Worm (Caenorhabditis elegans) whole organism, young adult: ENCODE data around the gene F20D6.8.
A peak's percentile ranks its signal among the peaks of the same experiment; 100 is the strongest.

Experiments used
- C06A6.2 ChIP-seq: fragments of 200-800 bp; sonication (Bioruptor generic); conservative IDR thresholded peaks from 2 replicates; pipeline ENCODE4 v1.3.6; 2022; ENCODE audit warnings: missing genetic modification characterization, missing compliant biosample characterization
- D2030.7 ChIP-seq: fragments of 200-800 bp; sonication (Bioruptor generic); IDR thresholded peaks from 2 replicates; pipeline ENCODE4 v1.3.6; 2022; ENCODE audit warnings: missing genetic modification reagents, missing genetic modification characterization, missing compliant biosample characterization
- F23B12.7 ChIP-seq: sonication (generic microtip); optimal IDR thresholded peaks from 2 replicates; lab custom pipeline; 2017; ENCODE audit warnings: missing genetic modification characterization, mild to moderate bottlenecking, missing compliant biosample characterization, antibody characterized with exemption, moderate library complexity; ENCODE audit not compliant: insufficient read depth
- F33H1.4 ChIP-seq: fragments of 200-800 bp; sonication (Bioruptor generic); IDR thresholded peaks from 2 replicates; pipeline ENCODE4 v1.3.6; 2022; ENCODE audit warnings: missing genetic modification reagents, missing genetic modification characterization, missing compliant biosample characterization
- F49E8.2 ChIP-seq: sonication (generic microtip); optimal IDR thresholded peaks from 3 replicates; lab custom pipeline; 2017; ENCODE audit warnings: missing genetic modification characterization, mild to moderate bottlenecking, missing compliant biosample characterization, antibody characterized with exemption, moderate library complexity; ENCODE audit not compliant: insufficient read depth
- F57C9.4 ChIP-seq: sonication (generic microtip); optimal IDR thresholded peaks from 2 replicates; lab custom pipeline; 2017; ENCODE audit warnings: mild to moderate bottlenecking, missing genetic modification characterization, missing compliant biosample characterization
- Y56A3A.18 ChIP-seq: fragments of 200-800 bp; sonication (Bioruptor generic); IDR thresholded peaks from 2 replicates; pipeline ENCODE4 v1.3.6; 2022; ENCODE audit warnings: missing genetic modification reagents, missing genetic modification characterization, missing compliant biosample characterization
- Y67H2A.10 ChIP-seq: fragments of 200-800 bp; sonication (Bioruptor generic); conservative IDR thresholded peaks from 2 replicates; pipeline ENCODE4 v1.3.6; 2022; ENCODE audit warnings: missing genetic modification reagents, missing genetic modification characterization, missing compliant biosample characterization
- attf-3 ChIP-seq: fragments of 200-800 bp; sonication (Bioruptor generic); conservative IDR thresholded peaks from 2 replicates; pipeline ENCODE4 v1.3.6; 2022; ENCODE audit warnings: missing genetic modification reagents, missing genetic modification characterization, missing compliant biosample characterization
- attf-5 ChIP-seq: fragments of 200-800 bp; sonication (Bioruptor generic); optimal IDR thresholded peaks from 2 replicates; lab custom pipeline; 2018; ENCODE audit warnings: mild to moderate bottlenecking, missing genetic modification characterization, missing compliant biosample characterization
- cebp-1 ChIP-seq, 2 experiments: fragments of 200-800 bp in 1 of 2; sonication (Bioruptor generic) in 1 of 2; sonication (generic microtip) in 1 of 2; IDR thresholded peaks in 1 of 2; optimal IDR thresholded peaks in 1 of 2; 2 replicates each; pipeline versions ENCODE4 v1.3.6 to Lab custom; 2017 to 2022; ENCODE audit warnings: missing compliant biosample characterization in 2 of 2, missing genetic modification characterization in 2 of 2, mild to moderate bottlenecking in 1 of 2, missing genetic modification reagents in 1 of 2, moderate library complexity in 1 of 2
- ceh-100 ChIP-seq: fragments of 200-800 bp; sonication (Bioruptor generic); IDR thresholded peaks from 2 replicates; pipeline ENCODE4 v1.3.6; 2022; ENCODE audit warnings: missing genetic modification reagents, missing genetic modification characterization, missing compliant biosample characterization
- ceh-79 ChIP-seq: sonication (generic microtip); optimal IDR thresholded peaks from 2 replicates; lab custom pipeline; 2017; ENCODE audit warnings: mild to moderate bottlenecking, missing genetic modification characterization, missing compliant biosample characterization
- chd-7 ChIP-seq: sonication (generic microtip); optimal IDR thresholded peaks from 2 replicates; lab custom pipeline; 2016; ENCODE audit warnings: mild to moderate bottlenecking, missing genetic modification characterization, moderate library complexity, missing compliant biosample characterization
- die-1 ChIP-seq: sonication (generic microtip); optimal IDR thresholded peaks from 2 replicates; lab custom pipeline; 2016; ENCODE audit warnings: missing genotype, mild to moderate bottlenecking, missing genetic modification characterization, missing compliant biosample characterization
- egl-18 ChIP-seq: fragments of 200-800 bp; sonication (Bioruptor generic); IDR thresholded peaks from 2 replicates; pipeline ENCODE4 v1.3.6; 2022; ENCODE audit warnings: missing genetic modification reagents, missing genetic modification characterization, missing compliant biosample characterization
- ekl-4 ChIP-seq: fragments of 200-800 bp; sonication (Bioruptor generic); IDR thresholded peaks from 2 replicates; pipeline ENCODE4 v1.3.6; 2022; ENCODE audit warnings: missing genetic modification reagents, missing genetic modification characterization, missing compliant biosample characterization
- hmg-1.2 ChIP-seq: fragments of 200-800 bp; sonication (Bioruptor generic); IDR thresholded peaks from 2 replicates; pipeline ENCODE4 v1.3.6; 2022; ENCODE audit warnings: missing genetic modification reagents, missing genetic modification characterization, missing compliant biosample characterization
- hmg-20 ChIP-seq: fragments of 200-800 bp; sonication (Bioruptor generic); IDR thresholded peaks from 2 replicates; pipeline ENCODE4 v1.3.6; 2022; ENCODE audit warnings: missing genetic modification reagents, missing genetic modification characterization, missing compliant biosample characterization
- hsf-1 ChIP-seq: fragments of 200-800 bp; sonication (Bioruptor generic); IDR thresholded peaks from 2 replicates; pipeline ENCODE4 v1.3.6; 2022; ENCODE audit warnings: missing genetic modification reagents, missing genetic modification characterization, missing compliant biosample characterization
- lin-26 ChIP-seq: fragments of 200-800 bp; sonication (Bioruptor generic); IDR thresholded peaks from 2 replicates; pipeline ENCODE4 v1.3.6; 2022; ENCODE audit warnings: missing genetic modification reagents, missing genetic modification characterization, missing compliant biosample characterization
- lir-1 ChIP-seq: fragments of 200-800 bp; sonication (Bioruptor generic); conservative IDR thresholded peaks from 2 replicates; pipeline ENCODE4 v1.3.6; 2022; ENCODE audit warnings: missing genetic modification reagents, missing genetic modification characterization, missing compliant biosample characterization
- lsy-27 ChIP-seq: sonication (generic microtip); optimal IDR thresholded peaks from 2 replicates; lab custom pipeline; 2017; ENCODE audit warnings: missing genetic modification characterization, mild to moderate bottlenecking, missing compliant biosample characterization, antibody characterized with exemption, missing genotype, borderline replicate concordance; ENCODE audit not compliant: insufficient read depth
- madf-6 ChIP-seq: fragments of 200-800 bp; sonication (Bioruptor generic); IDR thresholded peaks from 2 replicates; pipeline ENCODE4 v1.3.6; 2022; ENCODE audit warnings: missing genetic modification reagents, missing genetic modification characterization, missing compliant biosample characterization
- mcd-1 ChIP-seq: fragments of 200-800 bp; sonication (Bioruptor generic); IDR thresholded peaks from 2 replicates; pipeline ENCODE4 v1.3.6; 2022; ENCODE audit warnings: missing genetic modification reagents, missing genetic modification characterization, missing compliant biosample characterization
- nfyb-1 ChIP-seq: fragments of 200-800 bp; sonication (Bioruptor generic); IDR thresholded peaks from 2 replicates; pipeline ENCODE4 v1.3.6; 2022; ENCODE audit warnings: missing genetic modification reagents, missing genetic modification characterization, missing compliant biosample characterization
- nhr-120 ChIP-seq: fragments of 200-800 bp; sonication (Bioruptor generic); IDR thresholded peaks from 2 replicates; pipeline ENCODE4 v1.3.6; 2022; ENCODE audit warnings: missing genetic modification characterization, missing compliant biosample characterization
- nhr-80 ChIP-seq: sonication (generic microtip); optimal IDR thresholded peaks from 2 replicates; lab custom pipeline; 2016; ENCODE audit warnings: missing genetic modification characterization, missing compliant biosample characterization
- nhr-90 ChIP-seq: sonication (generic microtip); optimal IDR thresholded peaks from 2 replicates; lab custom pipeline; 2016; ENCODE audit warnings: missing genotype, mild to moderate bottlenecking, missing genetic modification characterization, missing compliant biosample characterization
- pha-4 ChIP-seq: fragments of 150-350 bp; sonication (generic microtip); optimal IDR thresholded peaks from 2 replicates; lab custom pipeline; 2014; ENCODE audit warnings: missing biosample characterization, missing genetic modification reagents, missing genetic modification characterization
- rcor-1 ChIP-seq: fragments of 200-800 bp; sonication (Bioruptor generic); IDR thresholded peaks from 2 replicates; pipeline ENCODE4 v1.3.6; 2022; ENCODE audit warnings: missing genetic modification reagents, missing genetic modification characterization, missing compliant biosample characterization
- rec-8 ChIP-seq, 2 experiments: sonication (generic microtip); optimal IDR thresholded peaks; 2 replicates each; lab custom pipeline; 2016; ENCODE audit warnings: mild to moderate bottlenecking in 2 of 2, missing genetic modification characterization in 2 of 2, missing genetic modification reagents in 2 of 2, missing genotype in 2 of 2, missing biosample characterization in 1 of 2, missing compliant biosample characterization in 1 of 2, moderate library complexity in 1 of 2
- rpc-1 ChIP-seq, 2 experiments: fragments of 150-350 bp in 1 of 2; sonication (generic microtip) in 1 of 2; optimal IDR thresholded peaks; 2 replicates each; lab custom pipeline; 2014 to 2018; ENCODE audit warnings: missing biosample characterization in 1 of 2, missing genetic modification characterization in 1 of 2, missing genetic modification reagents in 1 of 2, missing genotype in 1 of 2
- snpc-1.1 ChIP-seq: sonication (generic microtip); optimal IDR thresholded peaks from 2 replicates; lab custom pipeline; 2017; ENCODE audit warnings: missing genetic modification characterization, mild to moderate bottlenecking, missing compliant biosample characterization, antibody characterized with exemption, moderate library complexity, missing genotype, missing genetic modification reagents; ENCODE audit not compliant: insufficient read depth
- snpc-1.3 ChIP-seq: sonication (generic microtip); optimal IDR thresholded peaks from 2 replicates; lab custom pipeline; 2017; ENCODE audit warnings: missing genetic modification characterization, mild to moderate bottlenecking, missing compliant biosample characterization, antibody characterized with exemption, moderate library complexity, missing genotype, missing genetic modification reagents; ENCODE audit not compliant: insufficient read depth
- tlf-1 ChIP-seq: fragments of 200-800 bp; sonication (Bioruptor generic); optimal IDR thresholded peaks from 2 replicates; lab custom pipeline; 2018; ENCODE audit warnings: mild to moderate bottlenecking, missing genetic modification characterization, missing compliant biosample characterization
- zfh-2 ChIP-seq: fragments of 200-800 bp; sonication (Bioruptor generic); conservative IDR thresholded peaks from 2 replicates; pipeline ENCODE4 v1.3.6; 2022; ENCODE audit warnings: missing genetic modification reagents, missing genetic modification characterization, missing compliant biosample characterization
- ztf-22 ChIP-seq: fragments of 200-800 bp; sonication (Bioruptor generic); optimal IDR thresholded peaks from 2 replicates; lab custom pipeline; 2018; ENCODE audit warnings: mild to moderate bottlenecking, missing genetic modification characterization, moderate library complexity, missing compliant biosample characterization
- ztf-25 ChIP-seq: fragments of 200-800 bp; sonication (Bioruptor generic); IDR thresholded peaks from 2 replicates; pipeline ENCODE4 v1.3.6; 2022; ENCODE audit warnings: missing genetic modification reagents, missing genetic modification characterization, missing compliant biosample characterization
- ztf-26 ChIP-seq: sonication (generic microtip); optimal IDR thresholded peaks from 2 replicates; lab custom pipeline; 2017; ENCODE audit warnings: missing genetic modification characterization, missing compliant biosample characterization
- ztf-6 ChIP-seq: fragments of 200-800 bp; sonication (Bioruptor generic); IDR thresholded peaks from 2 replicates; pipeline ENCODE4 v1.3.6; 2022; ENCODE audit warnings: missing genetic modification reagents, missing genetic modification characterization, missing compliant biosample characterization

F20D6.8 gene

ce11 chrV:8183384-8183783 lies 15.3 kb upstream of the F20D6.8 start, which contains the start of gene srp-8:
TSS of gene srp-8 (plus strand) at chrV:8183684.
- TF ChIP-seq cebp-1 (GFP tag; IDR thresholded peaks at IDR 0.05; lab: Robert Waterston, UW) (peak; percentile 59; the same call in 1 of the 2 replicates), cebp-1 (tag; optimal IDR thresholded peaks at IDR 0.05; lab: Kevin White, UChicago) (no peak), ceh-79 (tag; lab: Kevin White, UChicago) (no peak)

ce11 chrV:8180745-8181144 lies 12.7 kb upstream of the F20D6.8 start:
- peak; percentile 64; the same call in 1 of the 2 replicates for TF ChIP-seq mcd-1 (GFP tag; lab: Robert Waterston, UW)

- TF ChIP-seq nhr-80 (tag; lab: Kevin White, UChicago) (peak; percentile 27), nfyb-1 (GFP tag; lab: Robert Waterston, UW) (no peak), zfh-2 (GFP tag; lab: Robert Waterston, UW) (no peak), F49E8.2 (tag; lab: Kevin White, UChicago) (no peak), rec-8 (tag; optimal IDR thresholded peaks at IDR 0.05; lab: Kevin White, UChicago) (no peak), tlf-1 (GFP tag; lab: Kevin White, UChicago) (no peak), pha-4 (no peak), ztf-25 (0 out of 2 replicates have a peak, but pooled peaks have one; percentile 44), nhr-120 (GFP tag; lab: Robert Waterston, UW) (no peak), ztf-6 (no peak), snpc-1.1 (tag; lab: Kevin White, UChicago) (no peak), lir-1 (GFP tag; lab: Robert Waterston, UW) (no peak), Y67H2A.10 (GFP tag; lab: Robert Waterston, UW) (0 out of 2 replicates have a peak, but pooled peaks have one; percentile 24), attf-3 (GFP tag; lab: Robert Waterston, UW) (peak; percentile 60), die-1 (tag; lab: Kevin White, UChicago) (no peak), egl-18 (GFP tag; lab: Robert Waterston, UW) (no peak), ekl-4 (GFP tag; lab: Robert Waterston, UW) (no peak), madf-6 (GFP tag; lab: Robert Waterston, UW) (0 out of 2 replicates have a peak, but pooled peaks have one; percentile 28), snpc-1.3 (tag; lab: Kevin White, UChicago) (no peak), ztf-22 (GFP tag; lab: Kevin White, UChicago) (no peak), Y56A3A.18 (no peak), D2030.7 (peak; percentile 47; the same call in 1 of the 2 replicates), lin-26 (GFP tag; lab: Robert Waterston, UW) (peak; percentile 55; the same call in 1 of the 2 replicates), C06A6.2 (GFP tag; lab: Robert Waterston, UW) (0 out of 2 replicates have a peak, but pooled peaks have one; percentile 20), ceh-100 (GFP tag; lab: Robert Waterston, UW) (peak; percentile 89), mcd-1 (GFP tag; lab: Robert Waterston, UW) (peak; percentile 84), lsy-27 (tag; lab: Kevin White, UChicago) (no peak), rcor-1 (GFP tag; lab: Robert Waterston, UW) (no peak), F57C9.4 (tag; lab: Kevin White, UChicago) (no peak), hsf-1 (no peak), F23B12.7 (no peak), attf-5 (no peak), hmg-1.2 (GFP tag; lab: Robert Waterston, UW) (peak; percentile 70; the same call in 1 of the 2 replicates), nhr-90 (tag; lab: Kevin White, UChicago) (no peak), chd-7 (tag; lab: Kevin White, UChicago) (no peak), rpc-1 (optimal IDR thresholded peaks at IDR 0.05; lab: Kevin White, UChicago) (no peak), rpc-1 (tag; optimal IDR thresholded peaks at IDR 0.05; lab: Kevin White, UChicago) (no peak), ztf-26 (tag; lab: Kevin White, UChicago) (peak; percentile 26), hmg-20 (GFP tag; lab: Robert Waterston, UW) (no peak), F33H1.4 (GFP tag; lab: Robert Waterston, UW) (0 out of 2 replicates have a peak, but pooled peaks have one; percentile 10)
These were observed 11.0 kb upstream of the F20D6.8 start, which contains the start of gene srp-7 for ce11 chrV:8178914-8179542. TSS of gene srp-7 (plus strand) at chrV:8179126.
